Worm (Caenorhabditis elegans) whole organism, L4 larva: ENCODE results near the gene sri-31.
A peak's percentile ranks its signal among the peaks of the same experiment; 100 is the strongest.

Experiments
- F10B5.3 ChIP-seq: sonication (generic microtip); optimal IDR thresholded peaks from 2 replicates; lab custom pipeline; 2016; ENCODE audit warnings: mild to moderate bottlenecking, missing genetic modification characterization, missing compliant biosample characterization
- F26F4.8 ChIP-seq: fragments of 200-800 bp; sonication (Bioruptor generic); conservative IDR thresholded peaks from 2 replicates; pipeline ENCODE4 v1.3.6; 2022; ENCODE audit warnings: missing genetic modification characterization, missing compliant biosample characterization
- F49E8.2 ChIP-seq: sonication (generic microtip); optimal IDR thresholded peaks from 2 replicates; lab custom pipeline; 2016; ENCODE audit warnings: missing compliant biosample characterization, mild to moderate bottlenecking, missing genetic modification characterization, borderline replicate concordance
- T26A8.4 ChIP-seq: fragments of 200-800 bp; sonication (Bioruptor generic); IDR thresholded peaks from 2 replicates; pipeline ENCODE4 v1.3.6; 2022; ENCODE audit warnings: missing genetic modification characterization, missing compliant biosample characterization
- Y48G9A.11 ChIP-seq: fragments of 200-800 bp; sonication (Bioruptor generic); IDR thresholded peaks from 2 replicates; pipeline ENCODE4 v1.3.6; 2022; ENCODE audit warnings: missing genetic modification reagents, missing genetic modification characterization, missing compliant biosample characterization
- Y5F2A.4 ChIP-seq: fragments of 200-800 bp; sonication (Bioruptor generic); optimal IDR thresholded peaks from 2 replicates; lab custom pipeline; 2018; ENCODE audit warnings: mild to moderate bottlenecking, missing genetic modification characterization, missing compliant biosample characterization
- Y75B8A.6 ChIP-seq: fragments of 200-800 bp; sonication (Bioruptor generic); IDR thresholded peaks from 2 replicates; pipeline ENCODE4 v1.3.6; 2022; ENCODE audit warnings: missing genetic modification reagents, missing genetic modification characterization, missing compliant biosample characterization
- ZK546.5 ChIP-seq, 2 experiments: sonication (generic microtip); optimal IDR thresholded peaks; 2 replicates each; lab custom pipeline; 2017; ENCODE audit warnings: missing biosample characterization in 2 of 2, missing genetic modification characterization in 2 of 2
- aha-1 ChIP-seq: fragments of 150-350 bp; peaks from one replicate; lab custom pipeline; 2014; ENCODE audit warnings: missing biosample characterization, missing genetic modification characterization
- attf-4 ChIP-seq: sonication (generic microtip); optimal IDR thresholded peaks from 3 replicates; lab custom pipeline; 2017; ENCODE audit warnings: missing biosample characterization, missing genetic modification characterization
- ceh-28 ChIP-seq: fragments of 150-350 bp; optimal IDR thresholded peaks from 2 replicates; lab custom pipeline; 2014; ENCODE audit warnings: missing biosample characterization, missing genetic modification reagents, missing genetic modification characterization
- ceh-44 ChIP-seq: fragments of 200-800 bp; sonication (Bioruptor generic); IDR thresholded peaks from 2 replicates; pipeline ENCODE4 v1.3.6; 2022; ENCODE audit warnings: missing genetic modification reagents, missing genetic modification characterization, missing compliant biosample characterization
- ceh-82 ChIP-seq: sonication (generic microtip); optimal IDR thresholded peaks from 2 replicates; lab custom pipeline; 2017; ENCODE audit warnings: missing biosample characterization, missing genetic modification characterization
- ces-1 ChIP-seq: fragments of 150-350 bp; sonication (generic microtip); optimal IDR thresholded peaks from 4 replicates; lab custom pipeline; 2014; ENCODE audit warnings: missing biosample characterization, missing genetic modification reagents, missing genetic modification characterization
- cey-2 ChIP-seq: sonication (generic microtip); optimal IDR thresholded peaks from 3 replicates; lab custom pipeline; 2017; ENCODE audit warnings: missing genetic modification characterization, mild to moderate bottlenecking, missing compliant biosample characterization, antibody characterized with exemption, borderline replicate concordance; ENCODE audit not compliant: insufficient read depth
- ctbp-1 ChIP-seq: fragments of 200-800 bp; sonication (Bioruptor generic); IDR thresholded peaks from 2 replicates; pipeline ENCODE4 v1.3.6; 2022; ENCODE audit warnings: missing genetic modification reagents, missing genetic modification characterization, missing compliant biosample characterization
- daf-19 ChIP-seq: fragments of 200-800 bp; sonication (Bioruptor generic); conservative IDR thresholded peaks from 2 replicates; pipeline ENCODE4 v1.3.6; 2022; ENCODE audit warnings: missing genetic modification characterization, missing compliant biosample characterization
- daf-8 ChIP-seq: fragments of 200-800 bp; sonication (Bioruptor generic); IDR thresholded peaks from 2 replicates; pipeline ENCODE4 v1.3.6; 2022; ENCODE audit warnings: missing genetic modification characterization, missing compliant biosample characterization
- dmd-8 ChIP-seq: fragments of 200-800 bp; sonication (Bioruptor generic); IDR thresholded peaks from 2 replicates; pipeline ENCODE4 v1.3.6; 2022; ENCODE audit warnings: missing genetic modification characterization, missing compliant biosample characterization
- dmd-9 ChIP-seq: fragments of 200-800 bp; sonication (Bioruptor generic); IDR thresholded peaks from 2 replicates; pipeline ENCODE4 v1.3.6; 2022; ENCODE audit warnings: missing genetic modification reagents, missing genetic modification characterization, missing compliant biosample characterization
- duxl-1 ChIP-seq: sonication (generic microtip); optimal IDR thresholded peaks from 2 replicates; lab custom pipeline; 2016; ENCODE audit warnings: mild to moderate bottlenecking, missing genetic modification characterization, moderate library complexity, missing compliant biosample characterization; ENCODE audit not compliant: poor library complexity
- egl-27 ChIP-seq: sonication (generic microtip); optimal IDR thresholded peaks from 3 replicates; lab custom pipeline; 2017; ENCODE audit warnings: missing biosample characterization, missing genetic modification reagents, missing genetic modification characterization
- egl-43 ChIP-seq: fragments of 200-800 bp; sonication (Bioruptor generic); IDR thresholded peaks from 2 replicates; pipeline ENCODE4 v1.3.6; 2022; ENCODE audit warnings: missing genetic modification reagents, missing genetic modification characterization, missing compliant biosample characterization
- fos-1 ChIP-seq: fragments of 150-350 bp; optimal IDR thresholded peaks from 2 replicates; lab custom pipeline; 2014; ENCODE audit warnings: missing biosample characterization, missing genetic modification characterization
- hlh-11 ChIP-seq: fragments of 200-800 bp; sonication (Bioruptor generic); optimal IDR thresholded peaks from 2 replicates; lab custom pipeline; 2018; ENCODE audit warnings: mild to moderate bottlenecking, missing genetic modification characterization, missing compliant biosample characterization
- hmg-1.1 ChIP-seq: fragments of 200-800 bp; sonication (Bioruptor generic); IDR thresholded peaks from 2 replicates; pipeline ENCODE4 v1.3.6; 2022; ENCODE audit warnings: missing genetic modification reagents, missing genetic modification characterization, missing compliant biosample characterization
- lim-7 ChIP-seq: fragments of 200-800 bp; sonication (Bioruptor generic); IDR thresholded peaks from 2 replicates; pipeline ENCODE4 v1.3.6; 2022; ENCODE audit warnings: missing genetic modification characterization, missing compliant biosample characterization
- lin-13 ChIP-seq: fragments of 150-350 bp; optimal IDR thresholded peaks from 2 replicates; lab custom pipeline; 2014; ENCODE audit warnings: missing biosample characterization, missing genetic modification reagents, missing genetic modification characterization
- lin-29 ChIP-seq: fragments of 200-800 bp; sonication (Bioruptor generic); IDR thresholded peaks from 2 replicates; pipeline ENCODE4 v1.3.6; 2022; ENCODE audit warnings: missing genetic modification reagents, missing genetic modification characterization, missing compliant biosample characterization
- lin-38 ChIP-seq: fragments of 200-800 bp; sonication (Bioruptor generic); IDR thresholded peaks from 2 replicates; pipeline ENCODE4 v1.3.6; 2022; ENCODE audit warnings: missing genetic modification reagents, missing genetic modification characterization, missing compliant biosample characterization
- lsy-2 ChIP-seq, 2 experiments: fragments of 150-350 bp in 1 of 2; sonication (generic microtip) in 1 of 2; optimal IDR thresholded peaks; 2 replicates each; lab custom pipeline; 2014 to 2017; ENCODE audit warnings: missing biosample characterization in 2 of 2, missing genetic modification characterization in 2 of 2
- madf-5 ChIP-seq, 2 experiments: fragments of 200-800 bp; sonication (Bioruptor generic); IDR thresholded peaks; 2 replicates each; pipeline ENCODE4 v1.3.6; 2022; ENCODE audit warnings: missing compliant biosample characterization in 2 of 2, missing genetic modification characterization in 2 of 2
- madf-9 ChIP-seq: fragments of 200-800 bp; sonication (Bioruptor generic); conservative IDR thresholded peaks from 2 replicates; pipeline ENCODE4 v1.3.6; 2022; ENCODE audit warnings: missing genetic modification reagents, missing genetic modification characterization, missing compliant biosample characterization
- nhr-11 ChIP-seq: fragments of 150-350 bp; optimal IDR thresholded peaks from 2 replicates; lab custom pipeline; 2014; ENCODE audit warnings: missing biosample characterization, missing genetic modification characterization
- nhr-111 ChIP-seq: fragments of 200-800 bp; sonication (Bioruptor generic); optimal IDR thresholded peaks from 2 replicates; lab custom pipeline; 2018; ENCODE audit warnings: mild to moderate bottlenecking, missing genetic modification characterization, missing compliant biosample characterization
- nhr-6 ChIP-seq: fragments of 150-350 bp; optimal IDR thresholded peaks from 2 replicates; lab custom pipeline; 2014; ENCODE audit warnings: missing biosample characterization, missing genetic modification characterization
- nhr-76 ChIP-seq: fragments of 150-350 bp; optimal IDR thresholded peaks from 2 replicates; lab custom pipeline; 2014; ENCODE audit warnings: missing biosample characterization, missing genetic modification characterization
- pha-4 ChIP-seq, 2 experiments: fragments of 150-350 bp in 1 of 2; fragments of 200-800 bp in 1 of 2; sonication (Bioruptor generic) in 1 of 2; IDR thresholded peaks in 1 of 2; optimal IDR thresholded peaks in 1 of 2; 2 replicates each; pipeline versions ENCODE4 v1.3.6 to Lab custom; 2014 to 2022; ENCODE audit warnings: missing genetic modification characterization in 2 of 2, missing genetic modification reagents in 2 of 2, missing biosample characterization in 1 of 2, missing compliant biosample characterization in 1 of 2
- sdz-12 ChIP-seq: fragments of 200-800 bp; sonication (Bioruptor generic); optimal IDR thresholded peaks from 2 replicates; lab custom pipeline; 2018; ENCODE audit warnings: mild to moderate bottlenecking, missing genetic modification characterization, missing compliant biosample characterization
- snpc-1.2 ChIP-seq: fragments of 200-800 bp; sonication (Bioruptor generic); IDR thresholded peaks from 2 replicates; pipeline ENCODE4 v1.3.6; 2022; ENCODE audit warnings: missing genetic modification reagents, missing genetic modification characterization, missing compliant biosample characterization
- spr-1 ChIP-seq: sonication (generic microtip); optimal IDR thresholded peaks from 2 replicates; lab custom pipeline; 2016; ENCODE audit warnings: mild to moderate bottlenecking, missing genetic modification characterization, missing compliant biosample characterization
- unc-39 ChIP-seq: sonication (generic microtip); optimal IDR thresholded peaks from 2 replicates; lab custom pipeline; 2017; ENCODE audit warnings: missing biosample characterization, missing genetic modification characterization
- vab-7 ChIP-seq: fragments of 200-800 bp; sonication (Bioruptor generic); IDR thresholded peaks from 2 replicates; pipeline ENCODE4 v1.3.6; 2022; ENCODE audit warnings: missing genetic modification reagents, missing genetic modification characterization, missing compliant biosample characterization
- zfp-2 ChIP-seq: sonication (generic microtip); optimal IDR thresholded peaks from 2 replicates; lab custom pipeline; 2016; ENCODE audit warnings: mild to moderate bottlenecking, missing genetic modification characterization, missing compliant biosample characterization
- ztf-7 ChIP-seq: fragments of 150-350 bp; optimal IDR thresholded peaks from 2 replicates; lab custom pipeline; 2014; ENCODE audit warnings: missing biosample characterization, missing genetic modification characterization

sri-31 gene

DNA sequence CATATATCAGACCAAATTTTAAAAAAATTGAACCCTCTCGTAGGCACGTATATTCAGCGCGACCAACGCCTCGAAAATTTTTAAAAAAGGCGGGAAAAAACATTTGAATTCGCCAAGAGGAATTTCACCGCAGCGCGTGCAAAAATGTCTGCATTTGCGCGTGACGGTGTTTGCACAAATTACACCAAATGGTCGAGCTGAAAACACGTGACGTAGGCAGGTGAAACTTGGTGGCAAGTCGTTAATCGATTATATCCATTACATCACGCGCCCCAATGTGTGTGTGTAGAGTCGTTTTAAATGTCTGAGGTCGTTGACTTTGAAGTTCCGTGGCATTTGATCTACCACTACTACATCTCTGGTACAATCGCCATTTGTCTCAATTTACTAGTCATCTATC is at the start of gene sri-31:
TSS of gene sri-31 (plus strand) at position 301 of the 400 bp plus-strand sequence.
- no peak for TF ChIP-seq lin-38 (GFP tag; lab: Robert Waterston, UW)
- TF ChIP-seq Y48G9A.11 (GFP tag; lab: Robert Waterston, UW): 0 out of 2 replicates have a peak, but pooled peaks have one; percentile 7
- TF ChIP-seq ztf-7 (tag; lab: Kevin White, UChicago): no peak
- no peak for TF ChIP-seq vab-7 (GFP tag; lab: Robert Waterston, UW)
- TF ChIP-seq sdz-12 (GFP tag; lab: Kevin White, UChicago): no peak
- TF ChIP-seq madf-9 (GFP tag; lab: Robert Waterston, UW): no peak
- TF ChIP-seq egl-27 (tag; lab: Kevin White, UChicago): no peak

ce11 chrII:3002211-3002610 is 48.6 kb upstream of the sri-31 start, which contains the start of gene lido-10:
Gene lido-10 (plus strand): TSS chrII:3002511.
- TF ChIP-seq attf-4 (tag; lab: Kevin White, UChicago) (no peak), ceh-28 (tag; lab: Kevin White, UChicago) (no peak), zfp-2 (tag; lab: Kevin White, UChicago) (no peak), pha-4 (GFP tag; IDR thresholded peaks at IDR 0.05; lab: Robert Waterston, UW) (no peak), pha-4 (tag; optimal IDR thresholded peaks at IDR 0.05; lab: Kevin White, UChicago) (no peak), lim-7 (GFP tag; lab: Robert Waterston, UW) (no peak), nhr-111 (no peak), aha-1 (tag; lab: Kevin White, UChicago) (no peak), fos-1 (tag; lab: Kevin White, UChicago) (no peak), ztf-7 (tag; lab: Kevin White, UChicago) (no peak), T26A8.4 (GFP tag; lab: Robert Waterston, UW) (no peak), madf-5 (GFP tag; IDR thresholded peaks at IDR 0.05; lab: Robert Waterston, UW) (no peak), F49E8.2 (tag; lab: Kevin White, UChicago) (no peak), hlh-11 (tag; lab: Kevin White, UChicago) (no peak), unc-39 (tag; lab: Kevin White, UChicago) (no peak), ceh-44 (no peak), ctbp-1 (GFP tag; lab: Robert Waterston, UW) (no peak), ces-1 (GFP tag; lab: Kevin White, UChicago) (no peak), vab-7 (GFP tag; lab: Robert Waterston, UW) (no peak)
- TF ChIP-seq, all 104 proteins: peak for 0

DNA sequence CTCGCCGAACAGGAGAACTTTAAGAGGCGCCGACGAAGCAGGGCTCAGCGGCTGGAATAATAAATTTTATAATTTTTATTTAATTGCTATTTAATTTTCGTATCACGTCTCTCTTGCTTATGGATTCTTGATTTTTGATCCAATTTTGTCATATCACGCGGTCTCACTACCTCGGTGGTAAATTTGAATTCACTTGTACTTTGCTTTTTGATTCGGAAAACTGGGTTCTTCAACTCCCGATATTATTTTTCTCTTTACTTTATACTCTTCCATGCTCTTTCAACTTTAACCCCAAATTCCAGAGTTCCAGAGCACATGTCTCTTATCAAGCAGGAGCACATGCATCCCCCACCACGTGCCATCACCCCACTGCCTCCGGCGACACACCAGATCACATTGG is 47.1 kb upstream of the sri-31 start, which contains the start of gene lido-11:
TSS of gene lido-11 (plus strand) at position 301 of the 400 bp plus-strand sequence.
- TF ChIP-seq nhr-76 (tag; lab: Kevin White, UChicago) (no peak), nhr-6 (tag; lab: Kevin White, UChicago) (no peak), snpc-1.2 (no peak), daf-19 (no peak), ceh-44 (no peak), F26F4.8 (GFP tag; lab: Robert Waterston, UW) (no peak), lsy-2 (tag; optimal IDR thresholded peaks at IDR 0.05; lab: Kevin White, UChicago) (no peak), hmg-1.1 (GFP tag; lab: Robert Waterston, UW) (no peak), unc-39 (tag; lab: Kevin White, UChicago) (no peak), pha-4 (GFP tag; IDR thresholded peaks at IDR 0.05; lab: Robert Waterston, UW) (no peak), pha-4 (tag; optimal IDR thresholded peaks at IDR 0.05; lab: Kevin White, UChicago) (no peak), egl-43 (GFP tag; lab: Robert Waterston, UW) (no peak), lin-29 (GFP tag; lab: Robert Waterston, UW) (no peak), dmd-9 (GFP tag; lab: Robert Waterston, UW) (no peak), ces-1 (GFP tag; lab: Kevin White, UChicago) (no peak), lin-13 (GFP tag; lab: Kevin White, UChicago) (no peak)

ce11 chrII:3005499-3005898 is 45.3 kb upstream of the sri-31 start, which contains the start of gene lido-12:
Gene lido-12 (plus strand): TSS chrII:3005799.
- TF ChIP-seq daf-8 (GFP tag; lab: Robert Waterston, UW) (no peak), nhr-111 (no peak), cey-2 (tag; lab: Kevin White, UChicago) (no peak), nhr-11 (tag; lab: Kevin White, UChicago) (no peak), unc-39 (tag; lab: Kevin White, UChicago) (no peak), ZK546.5 (tag; optimal IDR thresholded peaks at IDR 0.05; lab: Kevin White, UChicago) (no peak), duxl-1 (tag; lab: Kevin White, UChicago) (no peak), dmd-8 (GFP tag; lab: Robert Waterston, UW) (no peak), sdz-12 (GFP tag; lab: Kevin White, UChicago) (no peak), lsy-2 (tag; optimal IDR thresholded peaks at IDR 0.05; lab: Kevin White, UChicago) (no peak), Y5F2A.4 (GFP tag; lab: Kevin White, UChicago) (no peak), F10B5.3 (tag; lab: Kevin White, UChicago) (no peak), Y75B8A.6 (GFP tag; lab: Robert Waterston, UW) (no peak), ceh-82 (tag; lab: Kevin White, UChicago) (no peak), ctbp-1 (GFP tag; lab: Robert Waterston, UW) (no peak), spr-1 (tag; lab: Kevin White, UChicago) (no peak)
